Fruit fly (Drosophila melanogaster): ENCODE results near the gene 5PtaseI.

dm6 chr3R:25039028-25039476 is 5.9 kb downstream of the 5PtaseI start, which contains the start of the genes Ythdf and bai:
- TF ChIP-seq Sin3A (optimal IDR thresholded peaks at IDR 0.05) (no peak), h (optimal IDR thresholded peaks at IDR 0.05) (no peak), psq (optimal IDR thresholded peaks at IDR 0.05) (no peak)

Data from Kc167 (cell line).